Fruit fly (Drosophila melanogaster) whole organism, adult: ENCODE measurements around the gene Nmt.

Experiments
- CG14711 ChIP-seq: fragments of 200-800 bp; sonication (Bioruptor generic); optimal IDR thresholded peaks from 2 replicates; lab custom pipeline; 2018; ENCODE audit warnings: missing biosample characterization, mild to moderate bottlenecking, missing genetic modification characterization, moderate library complexity
- kay ChIP-seq: fragments of 200-800 bp; sonication (Bioruptor generic); peaks from one replicate; lab custom pipeline; 2016; ENCODE audit warnings: missing biosample characterization, missing genetic modification characterization, borderline replicate concordance
- pad ChIP-seq: fragments of 200-800 bp; sonication (Bioruptor generic); optimal IDR thresholded peaks from 3 replicates; lab custom pipeline; 2017; ENCODE audit warnings: missing biosample characterization, missing genetic modification characterization, mild to moderate bottlenecking, moderate library complexity, missing genetic modification reagents
- toe ChIP-seq: fragments of 200-800 bp; sonication (Bioruptor generic); optimal IDR thresholded peaks from 2 replicates; lab custom pipeline; 2016; ENCODE audit warnings: missing biosample characterization, missing genetic modification characterization

DNA sequence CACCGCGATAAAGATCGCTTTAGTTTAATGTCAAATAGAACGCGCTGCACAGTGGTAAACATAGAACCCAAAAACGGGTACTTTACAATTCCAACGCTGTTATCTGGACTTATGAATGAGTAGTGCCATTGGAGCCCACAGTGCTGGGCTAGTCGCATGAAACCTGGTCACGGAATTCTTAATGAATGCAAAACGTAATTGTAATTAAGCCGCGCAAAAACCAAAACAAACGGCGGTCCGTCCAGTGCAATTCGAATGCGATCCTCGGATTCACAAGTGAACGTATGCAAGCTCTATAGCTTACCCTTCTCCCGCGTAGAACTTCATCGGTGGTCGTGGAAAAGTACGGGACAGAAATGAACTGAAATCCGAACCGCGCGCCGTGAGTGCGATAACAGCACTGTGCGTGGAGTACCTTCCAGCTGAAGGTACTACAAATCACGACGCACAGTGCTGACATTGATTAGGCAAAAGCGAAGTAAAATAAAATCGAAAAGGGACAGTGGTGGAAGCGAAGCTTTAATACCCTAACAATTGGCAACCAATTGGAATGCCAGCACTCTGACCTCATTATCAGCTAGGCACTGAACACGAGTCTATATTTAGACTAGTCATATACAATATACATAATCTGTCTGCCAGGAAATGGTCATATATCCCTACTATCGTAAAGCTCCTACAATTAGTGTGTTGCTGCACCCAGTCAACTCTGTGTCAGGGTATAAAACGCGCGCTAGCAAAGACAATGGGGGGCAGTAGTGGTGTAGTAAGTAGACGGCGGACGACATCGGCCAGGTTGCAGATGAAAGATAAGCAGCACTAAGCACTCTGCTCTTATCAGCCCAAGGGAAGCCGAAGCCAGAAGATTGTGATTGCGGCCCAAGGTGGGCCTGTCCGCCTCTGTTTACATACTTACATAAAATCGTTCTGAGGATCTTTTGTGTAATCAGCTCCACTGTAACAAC is 7.3 kb upstream of the Nmt start:
- no peak for TF ChIP-seq kay (GFP tag; lab: Kevin White, UChicago)
- peak; percentile 20 for TF ChIP-seq CG14711
- peak; percentile 20 for TF ChIP-seq pad (GFP tag; lab: Kevin White, UChicago)
- TF ChIP-seq toe (GFP tag; lab: Kevin White, UChicago) = no peak
